Fruit fly (Drosophila melanogaster): ENCODE results near the gene CG42820.

DNA sequence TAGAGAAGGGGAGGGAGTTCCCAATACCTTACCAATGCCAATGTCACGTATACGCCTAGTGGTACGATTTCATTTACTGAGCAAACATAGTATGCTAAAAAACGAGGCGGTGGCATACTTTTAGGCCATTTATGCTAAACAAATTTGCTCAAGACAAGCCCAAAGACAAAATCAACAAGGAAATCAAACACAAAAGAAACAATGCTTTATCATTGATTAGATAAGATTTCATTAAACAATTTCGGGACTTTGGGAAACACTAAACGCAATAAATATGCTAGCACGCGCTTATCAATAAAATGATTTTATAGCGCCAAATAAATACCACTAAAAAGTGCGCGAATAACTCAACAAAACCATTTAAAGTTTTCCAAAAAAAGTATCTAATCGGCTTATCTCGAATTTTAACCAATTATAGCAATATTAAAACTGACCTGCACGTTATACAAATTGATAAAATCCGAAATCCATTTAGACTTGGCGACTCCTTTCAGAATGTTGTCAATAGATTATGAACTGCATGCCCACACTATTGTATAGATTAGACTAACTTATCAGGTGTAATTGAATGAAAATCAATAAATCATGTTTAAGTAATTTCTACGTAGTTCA is 41.5 kb downstream of the CG42820 start:
- TF ChIP-seq CTCF (optimal IDR thresholded peaks at IDR 0.05) (no peak), CG8478 (optimal IDR thresholded peaks at IDR 0.05) (no peak)
